Fruit fly (Drosophila melanogaster) Kc167 (cell line): Measurements from ENCODE around the gene CG43312.

ENCODE experiments used
- h ChIP-seq: fragments of >200 bp; optimal IDR thresholded peaks from 3 replicates; lab custom pipeline; 2018; ENCODE audit warnings: missing external identifiers
- insv ChIP-seq: fragments of >200 bp; optimal IDR thresholded peaks from 3 replicates; lab custom pipeline; 2018; ENCODE audit warnings: missing external identifiers
- psq ChIP-seq: fragments of >200 bp; optimal IDR thresholded peaks from 2 replicates; lab custom pipeline; 2017; ENCODE audit warnings: missing external identifiers
- ttk ChIP-seq: sonication (Bioruptor generic); optimal IDR thresholded peaks from 2 replicates; lab custom pipeline; 2017; ENCODE audit warnings: missing external identifiers

- TF ChIP-seq ttk (lab: Kevin White, UChicago) (no peak), insv (no peak), h (no peak), psq (no peak)
Measured at dm6 chr3L:22520017-22520416, 18.6 kb downstream of the CG43312 start.
